Worm (Caenorhabditis elegans) whole organism, L3 larva: ENCODE data around the gene sru-6.

Source experiments
- ZK546.5 ChIP-seq: sonication (generic microtip); optimal IDR thresholded peaks from 2 replicates; lab custom pipeline; 2017; ENCODE audit warnings: missing biosample characterization, missing genetic modification characterization
- aly-2 ChIP-seq: fragments of 150-350 bp; optimal IDR thresholded peaks from 2 replicates; lab custom pipeline; 2014; ENCODE audit warnings: missing biosample characterization, missing genetic modification characterization
- ama-1 ChIP-seq: fragments of 150-350 bp; optimal IDR thresholded peaks from 2 replicates; lab custom pipeline; 2018
- ceh-16 ChIP-seq: sonication (generic microtip); optimal IDR thresholded peaks from 2 replicates; lab custom pipeline; 2017; ENCODE audit warnings: missing biosample characterization, missing genetic modification characterization
- ceh-28 ChIP-seq: fragments of 150-350 bp; optimal IDR thresholded peaks from 2 replicates; lab custom pipeline; 2014; ENCODE audit warnings: missing biosample characterization, missing genetic modification reagents, missing genetic modification characterization
- ceh-82 ChIP-seq: fragments of 150-350 bp; optimal IDR thresholded peaks from 2 replicates; lab custom pipeline; 2014; ENCODE audit warnings: missing biosample characterization, missing genetic modification characterization
- ceh-9 ChIP-seq: sonication (generic microtip); optimal IDR thresholded peaks from 2 replicates; lab custom pipeline; 2018; ENCODE audit warnings: missing biosample characterization, missing genetic modification characterization
- daf-12 ChIP-seq: fragments of 150-350 bp; optimal IDR thresholded peaks from 2 replicates; lab custom pipeline; 2014; ENCODE audit warnings: missing biosample characterization, missing genetic modification reagents, missing genetic modification characterization
- egl-5 ChIP-seq: fragments of 150-350 bp; optimal IDR thresholded peaks from 2 replicates; lab custom pipeline; 2017; ENCODE audit warnings: missing biosample characterization, missing genetic modification reagents, missing genetic modification characterization, inconsistent platforms
- elt-1 ChIP-seq: fragments of 150-350 bp; optimal IDR thresholded peaks from 2 replicates; lab custom pipeline; 2014; ENCODE audit warnings: missing biosample characterization, missing genetic modification characterization
- elt-2 ChIP-seq: sonication (generic microtip); optimal IDR thresholded peaks from 2 replicates; lab custom pipeline; 2016; ENCODE audit warnings: missing genetic modification reagents, mild to moderate bottlenecking, missing genetic modification characterization, missing compliant biosample characterization
- elt-3 ChIP-seq, 3 experiments: fragments of 150-350 bp in 1 of 3; sonication (generic microtip) in 2 of 3; optimal IDR thresholded peaks; 2 replicates in 2 of 3; 4 replicates in 1 of 3; lab custom pipeline; 2014 to 2017; ENCODE audit warnings: missing biosample characterization in 3 of 3, missing genetic modification characterization in 3 of 3
- eor-1 ChIP-seq, 2 experiments: fragments of 150-350 bp; optimal IDR thresholded peaks; 2 replicates each; lab custom pipeline; 2014 to 2018; ENCODE audit warnings: missing biosample characterization in 2 of 2, missing genetic modification characterization in 2 of 2
- fkh-2 ChIP-seq: fragments of 150-350 bp; optimal IDR thresholded peaks from 2 replicates; lab custom pipeline; 2014; ENCODE audit warnings: missing biosample characterization, missing genetic modification reagents, missing genetic modification characterization
- fos-1 ChIP-seq: fragments of 150-350 bp; optimal IDR thresholded peaks from 2 replicates; lab custom pipeline; 2014; ENCODE audit warnings: missing biosample characterization, missing genetic modification characterization
- hmg-11 ChIP-seq: sonication (generic microtip); optimal IDR thresholded peaks from 2 replicates; lab custom pipeline; 2016; ENCODE audit warnings: missing genetic modification characterization, missing compliant biosample characterization
- jun-1 ChIP-seq: fragments of 150-350 bp; optimal IDR thresholded peaks from 2 replicates; lab custom pipeline; 2014; ENCODE audit warnings: missing biosample characterization, missing genetic modification reagents, missing genetic modification characterization
- lin-15B ChIP-seq: fragments of 150-350 bp; optimal IDR thresholded peaks from 2 replicates; lab custom pipeline; 2014; ENCODE audit warnings: missing biosample characterization, missing genetic modification characterization
- lin-39 ChIP-seq: fragments of 150-350 bp; optimal IDR thresholded peaks from 2 replicates; lab custom pipeline; 2018; ENCODE audit warnings: missing biosample characterization, missing genetic modification reagents, missing genetic modification characterization
- mml-1 ChIP-seq: fragments of 150-350 bp; sonication (generic microtip); optimal IDR thresholded peaks from 3 replicates; lab custom pipeline; 2014; ENCODE audit warnings: missing biosample characterization, missing genetic modification characterization
- nfya-1 ChIP-seq: sonication (generic microtip); optimal IDR thresholded peaks from 2 replicates; lab custom pipeline; 2017; ENCODE audit warnings: missing genetic modification characterization, mild to moderate bottlenecking, missing compliant biosample characterization, antibody characterized with exemption, moderate library complexity; ENCODE audit not compliant: insufficient read depth
- nhr-11 ChIP-seq: fragments of 150-350 bp; optimal IDR thresholded peaks from 2 replicates; lab custom pipeline; 2014; ENCODE audit warnings: missing biosample characterization, missing genetic modification characterization
- nhr-12 ChIP-seq: fragments of 150-350 bp; optimal IDR thresholded peaks from 2 replicates; lab custom pipeline; 2014; ENCODE audit warnings: missing biosample characterization, missing genetic modification characterization
- nhr-23 ChIP-seq: fragments of 150-350 bp; optimal IDR thresholded peaks from 2 replicates; lab custom pipeline; 2014; ENCODE audit warnings: missing biosample characterization, missing genetic modification reagents, missing genetic modification characterization
- nhr-25 ChIP-seq: sonication (generic microtip); optimal IDR thresholded peaks from 2 replicates; lab custom pipeline; 2017; ENCODE audit warnings: missing biosample characterization, missing genetic modification characterization
- nhr-28 ChIP-seq: fragments of 150-350 bp; optimal IDR thresholded peaks from 2 replicates; lab custom pipeline; 2014; ENCODE audit warnings: missing biosample characterization, missing genetic modification characterization
- nhr-43 ChIP-seq: sonication (generic microtip); optimal IDR thresholded peaks from 2 replicates; lab custom pipeline; 2016; ENCODE audit warnings: mild to moderate bottlenecking, missing genetic modification characterization, missing compliant biosample characterization; ENCODE audit not compliant: poor library complexity, severe bottlenecking
- nhr-67 ChIP-seq: fragments of 150-350 bp; optimal IDR thresholded peaks from 2 replicates; lab custom pipeline; 2014; ENCODE audit warnings: missing biosample characterization, missing genetic modification characterization
- nhr-76 ChIP-seq: fragments of 150-350 bp; sonication (generic microtip); optimal IDR thresholded peaks from 5 replicates; lab custom pipeline; 2014; ENCODE audit warnings: missing biosample characterization, missing genetic modification characterization
- pha-4 ChIP-seq: fragments of 150-350 bp; optimal IDR thresholded peaks from 2 replicates; lab custom pipeline; 2014; ENCODE audit warnings: missing biosample characterization, missing genetic modification reagents, missing genetic modification characterization
- pqm-1 ChIP-seq: fragments of 150-350 bp; optimal IDR thresholded peaks from 2 replicates; lab custom pipeline; 2017; ENCODE audit warnings: missing biosample characterization, missing genetic modification characterization, inconsistent platforms
- sea-2 ChIP-seq: fragments of 150-350 bp; sonication (generic microtip); optimal IDR thresholded peaks from 4 replicates; lab custom pipeline; 2014; ENCODE audit warnings: missing biosample characterization, missing genetic modification reagents, missing genetic modification characterization
- snpc-4 ChIP-seq: fragments of 150-350 bp; optimal IDR thresholded peaks from 2 replicates; lab custom pipeline; 2014; ENCODE audit warnings: missing biosample characterization, missing genetic modification characterization
- tbx-2 ChIP-seq: sonication (generic microtip); optimal IDR thresholded peaks from 2 replicates; lab custom pipeline; 2016; ENCODE audit warnings: mild to moderate bottlenecking, missing genetic modification characterization, missing compliant biosample characterization
- unc-62 ChIP-seq: fragments of 150-350 bp; sonication (generic microtip); optimal IDR thresholded peaks from 4 replicates; lab custom pipeline; 2014; ENCODE audit warnings: missing biosample characterization, missing genetic modification reagents, missing genetic modification characterization
- zag-1 ChIP-seq: fragments of 150-350 bp; optimal IDR thresholded peaks from 2 replicates; lab custom pipeline; 2014; ENCODE audit warnings: missing biosample characterization, missing genetic modification characterization
- ztf-11 ChIP-seq: fragments of 150-350 bp; optimal IDR thresholded peaks from 2 replicates; lab custom pipeline; 2014; ENCODE audit warnings: missing biosample characterization, missing genetic modification characterization
- ztf-4 ChIP-seq: fragments of 150-350 bp; optimal IDR thresholded peaks from 2 replicates; lab custom pipeline; 2014; ENCODE audit warnings: missing biosample characterization, missing genetic modification characterization

The sru-6 gene

ce11 chrIV:9511640-9512039, 21.2 kb downstream of the sru-6 start:
- peak; percentile 23 for TF ChIP-seq pha-4 (tag; lab: Kevin White, UChicago)
- peak; percentile 43 for TF ChIP-seq elt-2 (tag; lab: Kevin White, UChicago)
- peak; percentile 40 for TF ChIP-seq pqm-1
- no peak for TF ChIP-seq eor-1 (tag; optimal IDR thresholded peaks at IDR 0.05; lab: Kevin White, UChicago)
- peak; percentile 67 for TF ChIP-seq snpc-4 (tag; lab: Kevin White, UChicago)
- TF ChIP-seq, all 47 proteins: peak for 4

ce11 chrIV:9512836-9513235, 22.4 kb downstream of the sru-6 start, which contains the start of gene C33A12.3:
Gene C33A12.3 (minus strand): TSS chrIV:9513002.
- no peak for TF ChIP-seq nhr-12 (tag; lab: Kevin White, UChicago)
- no peak for TF ChIP-seq aly-2 (tag; lab: Kevin White, UChicago)
- TF ChIP-seq fkh-2 (tag; lab: Kevin White, UChicago): no peak
- TF ChIP-seq elt-2 (tag; lab: Kevin White, UChicago): no peak
- no peak for TF ChIP-seq pha-4 (tag; lab: Kevin White, UChicago)
- no peak for TF ChIP-seq egl-5
- TF ChIP-seq sea-2: no peak
- no peak for TF ChIP-seq ZK546.5 (tag; lab: Kevin White, UChicago)
- no peak for TF ChIP-seq nhr-11 (tag; lab: Kevin White, UChicago)
- TF ChIP-seq jun-1: no peak
- no peak for TF ChIP-seq ceh-82 (tag; lab: Kevin White, UChicago)
- no peak for TF ChIP-seq nfya-1
- no peak for TF ChIP-seq tbx-2 (tag; lab: Kevin White, UChicago)
- TF ChIP-seq lin-39: no peak
- TF ChIP-seq unc-62 (GFP tag; lab: Kevin White, UChicago): no peak
- TF ChIP-seq nhr-28: no peak

ce11 chrIV:9513360-9513777, 22.9 kb downstream of the sru-6 start:
- peak; percentile 64 for TF ChIP-seq nhr-23 (tag; lab: Kevin White, UChicago)
- peak; percentile 10 for TF ChIP-seq nfya-1
- peak; percentile 60 for TF ChIP-seq snpc-4 (tag; lab: Kevin White, UChicago)
- TF ChIP-seq nhr-43 (tag; lab: Kevin White, UChicago): peak; percentile 64
- TF ChIP-seq nhr-25: peak; percentile 59
- TF ChIP-seq nhr-11 (tag; lab: Kevin White, UChicago): no peak
- no peak for TF ChIP-seq mml-1 (tag; lab: Kevin White, UChicago)
- TF ChIP-seq jun-1: no peak
- TF ChIP-seq ceh-28: peak; percentile 45
- peak; percentile 31 for TF ChIP-seq ama-1 (lab: Kevin White, UChicago)
- TF ChIP-seq nhr-76 (tag; lab: Kevin White, UChicago): no peak
- peak; percentile 57 for TF ChIP-seq pqm-1
- no peak for TF ChIP-seq lin-15B
- peak; percentile 79 for TF ChIP-seq pha-4 (tag; lab: Kevin White, UChicago)
- TF ChIP-seq elt-2 (tag; lab: Kevin White, UChicago): peak; percentile 78
- no peak for TF ChIP-seq ceh-16 (tag; lab: Kevin White, UChicago)
- peak; percentile 39 for TF ChIP-seq hmg-11 (tag; lab: Kevin White, UChicago)
- TF ChIP-seq lin-39: peak; percentile 39

- TF ChIP-seq elt-2 (tag; lab: Kevin White, UChicago) (peak; percentile 46), pqm-1 (peak; percentile 34), ztf-11 (tag; lab: Kevin White, UChicago) (no peak), ceh-9 (tag; lab: Kevin White, UChicago) (no peak)
- TF ChIP-seq, all 47 proteins: peak for 2
Measured at ce11 chrIV:9514132-9514531, 23.7 kb downstream of the sru-6 start.

ce11 chrIV:9516831-9517230, 26.4 kb downstream of the sru-6 start, which contains the start of gene C33A12.19:
Gene C33A12.19 (plus strand): TSS chrIV:9516999.
- TF ChIP-seq nhr-43 (tag; lab: Kevin White, UChicago) (peak; percentile 47), elt-2 (tag; lab: Kevin White, UChicago) (peak; percentile 58), nhr-23 (tag; lab: Kevin White, UChicago) (peak; percentile 52), ztf-11 (tag; lab: Kevin White, UChicago) (no peak), pqm-1 (peak; percentile 36), nfya-1 (peak; percentile 34), lin-39 (no peak), aly-2 (tag; lab: Kevin White, UChicago) (no peak), nhr-25 (no peak)

- TF ChIP-seq fkh-2 (tag; lab: Kevin White, UChicago): no peak
- no peak for TF ChIP-seq zag-1 (tag; lab: Kevin White, UChicago)
- TF ChIP-seq elt-3 (tag; optimal IDR thresholded peaks at IDR 0.05; lab: Kevin White, UChicago): no peak
- no peak for TF ChIP-seq ama-1 (lab: Kevin White, UChicago)
- TF ChIP-seq egl-5: no peak
- TF ChIP-seq daf-12: no peak
- TF ChIP-seq fos-1 (tag; lab: Kevin White, UChicago): no peak
- no peak for TF ChIP-seq elt-1 (tag; lab: Kevin White, UChicago)
- no peak for TF ChIP-seq nhr-67
- TF ChIP-seq pqm-1: no peak
- TF ChIP-seq ztf-4 (tag; lab: Kevin White, UChicago): no peak
- no peak for TF ChIP-seq aly-2 (tag; lab: Kevin White, UChicago)
Measured at ce11 chrIV:9518608-9519007, 28.2 kb downstream of the sru-6 start, which contains the start of gene nlp-35. Gene nlp-35 (minus strand): TSS chrIV:9518926.
